Worm (Caenorhabditis elegans) whole organism, L4/young adult: ENCODE measurements around the gene usp-46.

Source experiments
- W03F9.2 ChIP-seq: fragments of 150-350 bp; optimal IDR thresholded peaks from 2 replicates; lab custom pipeline; 2014; ENCODE audit warnings: missing biosample characterization, missing genetic modification characterization
- dao-5 ChIP-seq: sonication (generic microtip); optimal IDR thresholded peaks from 2 replicates; lab custom pipeline; 2016; ENCODE audit warnings: missing genotype, missing genetic modification characterization, moderate library complexity, missing compliant biosample characterization
- him-1 ChIP-seq: sonication (generic microtip); optimal IDR thresholded peaks from 2 replicates; lab custom pipeline; 2016; ENCODE audit warnings: missing genotype, missing genetic modification reagents, missing genetic modification characterization, missing compliant biosample characterization

- TF ChIP-seq him-1 (tag; lab: Kevin White, UChicago) (no peak), W03F9.2 (no peak), dao-5 (no peak)
These were observed 23.6 kb upstream of the usp-46 start, which contains the start of gene ech-6 for ce11 chrIII:9752852-9753251.
